Fruit fly (Drosophila melanogaster): Measurements from ENCODE around the gene lectin-22C.

lectin-22C gene

DNA sequence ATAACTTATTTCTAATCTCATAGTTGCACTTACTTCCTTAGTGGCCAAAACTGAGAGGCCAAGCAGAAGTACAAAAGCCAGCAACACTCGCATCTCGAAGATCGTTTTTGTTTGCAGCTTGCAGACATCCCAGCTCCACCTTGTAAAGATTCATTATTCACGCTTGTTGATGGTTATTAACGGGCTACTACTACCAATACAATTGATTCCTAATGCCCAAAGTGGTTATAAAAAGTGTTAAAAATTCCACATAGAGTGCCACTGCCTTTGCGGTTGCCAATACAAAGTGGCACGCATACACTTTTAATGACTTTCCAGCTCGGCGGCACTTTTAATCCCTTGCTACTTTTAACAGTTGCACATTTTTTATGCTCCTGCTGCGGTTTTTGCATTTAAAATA is 45.0 kb downstream of the lectin-22C start, which contains the start of gene Obp22a:
Gene Obp22a, minus strand, starts transcription at position 101 of the 400 bp plus-strand sequence.
- TF ChIP-seq h (optimal IDR thresholded peaks at IDR 0.05) (no peak), Sin3A (optimal IDR thresholded peaks at IDR 0.05) (no peak), ttk (optimal IDR thresholded peaks at IDR 0.05) (no peak), psq (optimal IDR thresholded peaks at IDR 0.05) (no peak), Myc (optimal IDR thresholded peaks at IDR 0.05) (no peak), insv (optimal IDR thresholded peaks at IDR 0.05) (no peak)

DNA sequence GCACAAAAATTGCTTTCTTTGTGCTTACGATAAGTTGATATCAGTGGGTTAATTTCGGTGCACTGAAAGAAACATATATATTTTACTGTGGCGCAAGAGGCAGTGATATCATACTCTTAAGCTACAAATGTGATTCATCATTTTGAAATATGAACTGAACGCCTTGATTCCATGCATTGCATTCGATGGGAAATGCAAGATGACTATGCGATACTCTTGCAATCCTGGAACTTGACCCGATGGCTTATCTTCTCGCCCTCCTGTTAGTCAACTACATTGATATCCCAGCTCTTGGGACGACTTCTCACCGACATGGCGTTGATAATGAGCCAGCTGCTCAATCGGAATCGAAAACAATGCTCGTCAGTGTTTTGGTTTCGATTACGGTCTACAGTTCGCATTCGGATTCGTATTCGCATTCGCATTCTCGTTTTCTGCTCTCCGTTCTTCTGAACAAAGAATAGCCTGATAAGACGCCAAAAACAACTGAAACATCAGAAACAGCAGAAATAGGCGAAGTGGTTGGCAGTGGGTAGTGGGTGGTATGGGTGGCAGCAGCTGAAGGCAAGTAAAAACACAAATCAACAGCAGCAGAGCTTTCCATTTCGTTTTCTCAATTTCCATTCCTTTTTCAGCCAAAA is 47.7 kb downstream of the lectin-22C start:
- no peak for TF ChIP-seq Sin3A (optimal IDR thresholded peaks at IDR 0.05)
- TF ChIP-seq h (optimal IDR thresholded peaks at IDR 0.05), result no peak
- no peak for TF ChIP-seq psq (optimal IDR thresholded peaks at IDR 0.05)
- TF ChIP-seq insv (optimal IDR thresholded peaks at IDR 0.05), result no peak
- TF ChIP-seq ttk (optimal IDR thresholded peaks at IDR 0.05), result no peak
- TF ChIP-seq Myc (optimal IDR thresholded peaks at IDR 0.05), result no peak

DNA sequence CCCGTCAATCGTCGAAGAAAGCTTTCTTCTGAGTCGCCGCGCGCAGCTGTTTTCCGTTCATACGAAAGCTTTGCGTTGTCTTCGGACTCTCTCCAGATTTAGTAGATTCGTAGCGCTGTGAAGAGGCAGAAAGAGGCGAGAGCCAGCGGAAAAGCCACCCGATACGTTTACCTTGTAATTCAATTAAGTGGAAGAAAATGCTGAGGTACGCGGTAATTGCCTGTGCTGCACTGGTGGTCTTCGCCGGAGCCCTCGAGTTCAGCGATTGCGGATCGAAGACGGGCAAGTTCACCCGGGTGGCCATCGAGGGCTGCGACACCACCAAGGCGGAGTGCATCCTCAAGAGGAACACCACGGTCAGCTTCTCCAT is 48.9 kb downstream of the lectin-22C start, which contains the start of gene Npc2a:
Gene Npc2a, plus strand, starts transcription at position 99 of the 370 bp plus-strand sequence.
- TF ChIP-seq Sin3A (optimal IDR thresholded peaks at IDR 0.05) (no peak), ttk (optimal IDR thresholded peaks at IDR 0.05) (no peak), psq (optimal IDR thresholded peaks at IDR 0.05) (no peak)

DNA sequence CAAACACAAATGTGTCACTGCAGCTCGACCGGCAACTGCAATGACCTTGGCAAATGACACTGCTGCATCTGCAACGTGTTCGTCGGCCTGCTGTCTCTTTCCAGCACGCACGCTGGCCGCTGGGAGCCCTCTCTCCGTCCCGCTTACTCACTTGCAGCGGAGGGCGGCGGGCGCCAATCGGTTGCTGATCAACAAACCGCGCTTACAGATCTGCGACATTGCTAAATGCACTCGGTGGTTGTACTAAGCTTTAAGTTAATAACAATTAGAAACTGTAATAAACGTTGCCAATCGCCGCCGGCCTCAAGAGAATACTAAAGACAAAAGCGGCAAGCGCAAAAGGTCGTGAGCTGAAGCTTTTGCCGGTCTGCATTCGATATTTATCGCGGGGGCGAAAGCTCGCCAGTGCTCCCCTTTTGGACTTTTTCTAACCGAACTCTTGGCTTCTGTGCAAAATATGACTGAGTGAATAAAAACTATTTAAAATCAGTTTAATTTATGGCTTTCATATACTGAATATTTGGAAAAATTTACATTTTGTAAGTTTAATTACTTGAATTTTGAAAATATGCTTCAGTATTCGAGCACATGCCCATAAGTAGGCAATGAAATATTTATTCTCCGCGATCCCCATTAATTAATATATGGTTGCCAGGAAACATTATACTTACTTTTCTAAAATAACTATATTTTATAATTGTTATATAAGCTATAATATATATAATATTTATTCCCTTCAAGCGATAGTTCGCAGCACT is 49.5 kb downstream of the lectin-22C start, which contains the start of gene Got2:
Gene Got2, minus strand, starts transcription at position 325 of the 758 bp plus-strand sequence.
- no peak for TF ChIP-seq psq (optimal IDR thresholded peaks at IDR 0.05)
- no peak for TF ChIP-seq insv (optimal IDR thresholded peaks at IDR 0.05)
- no peak for TF ChIP-seq ttk (optimal IDR thresholded peaks at IDR 0.05)

All from Kc167 (cell line).